Worm (Caenorhabditis elegans): ENCODE measurements around the gene Y71H2AL.4.

- TF ChIP-seq him-1 (tag; optimal IDR thresholded peaks at IDR 0.05) (no peak), W03F9.2 (tag; optimal IDR thresholded peaks at IDR 0.05) (no peak), dao-5 (tag; optimal IDR thresholded peaks at IDR 0.05) (no peak)
These were observed 38.8 kb upstream of the Y71H2AL.4 start for ce11 chrIII:2647194-2647925.

Measured in whole organism, L4/young adult.